Worm (Caenorhabditis elegans): ENCODE data around the gene com-1.

ce11 chrIII:10923539-10923938 is 27.4 kb downstream of the com-1 start:
- TF ChIP-seq fos-1 (tag; optimal IDR thresholded peaks at IDR 0.05) (no peak), nhr-28 (tag; optimal IDR thresholded peaks at IDR 0.05) (no peak), unc-130 (tag; optimal IDR thresholded peaks at IDR 0.05) (no peak), ceh-82 (tag; optimal IDR thresholded peaks at IDR 0.05) (no peak), pqm-1 (tag; optimal IDR thresholded peaks at IDR 0.05) (no peak)
